Worm (Caenorhabditis elegans) whole organism, L1 larva: ENCODE data around the gene srx-120.

Experiments used
- fkh-10 ChIP-seq: sonication (generic microtip); optimal IDR thresholded peaks from 2 replicates; lab custom pipeline; 2017; ENCODE audit warnings: missing biosample characterization, missing genetic modification reagents, missing genetic modification characterization
- nhr-12 ChIP-seq: sonication (generic microtip); optimal IDR thresholded peaks from 2 replicates; lab custom pipeline; 2017; ENCODE audit warnings: missing biosample characterization, missing genetic modification characterization

- no peak for TF ChIP-seq nhr-12
- no peak for TF ChIP-seq fkh-10 (GFP tag; lab: Kevin White, UChicago)
Measured at ce11 chrII:12525526-12525925, 5.5 kb upstream of the srx-120 start, which contains the start of gene srx-118.
